Worm (Caenorhabditis elegans): ENCODE data around the gene lgc-40.

DNA sequence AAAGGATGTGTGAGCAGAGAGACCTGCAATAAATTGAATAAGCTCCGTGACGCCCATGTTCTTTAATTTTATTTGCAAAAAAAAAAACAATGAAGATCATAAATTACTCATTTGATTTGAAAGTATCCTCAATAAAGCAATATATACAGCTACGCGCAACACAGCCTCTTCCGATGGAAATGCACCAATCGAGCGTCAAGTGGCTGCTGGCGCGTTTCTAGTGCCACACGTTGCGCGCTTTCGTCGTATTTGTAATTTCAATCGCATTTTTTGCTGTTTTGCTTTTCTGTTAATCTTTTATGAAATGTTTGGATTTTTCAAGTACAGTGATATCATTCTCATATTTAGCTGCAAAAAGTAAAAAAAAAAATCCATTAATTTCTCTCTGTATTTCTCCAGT, 22.3 kb downstream of the lgc-40 start:
- TF ChIP-seq lsy-2 (tag; optimal IDR thresholded peaks at IDR 0.05) (no peak), snpc-4 (tag; optimal IDR thresholded peaks at IDR 0.05) (no peak), nhr-237 (tag; optimal IDR thresholded peaks at IDR 0.05) (no peak), pha-4 (tag; optimal IDR thresholded peaks at IDR 0.05) (peak; percentile 21), unc-62 (GFP tag; optimal IDR thresholded peaks at IDR 0.05) (no peak), nhr-76 (tag; optimal IDR thresholded peaks at IDR 0.05) (no peak), ceh-83 (GFP tag; optimal IDR thresholded peaks at IDR 0.05) (no peak), ces-1 (GFP tag; optimal IDR thresholded peaks at IDR 0.05) (peak; percentile 9), ztf-11 (tag; optimal IDR thresholded peaks at IDR 0.05) (no peak), ham-2 (GFP tag; optimal IDR thresholded peaks at IDR 0.05) (no peak), blmp-1 (tag; optimal IDR thresholded peaks at IDR 0.05) (no peak), nhr-12 (tag; optimal IDR thresholded peaks at IDR 0.05) (no peak), lin-13 (tag; optimal IDR thresholded peaks at IDR 0.05) (peak; percentile 38)

All from whole organism, mixed stage, embryonic.